Worm (Caenorhabditis elegans) whole organism, L4 larva: Measurements from ENCODE around the gene nars-2.

Source experiments
- F37D6.2 ChIP-seq: sonication (generic microtip); optimal IDR thresholded peaks from 2 replicates; lab custom pipeline; 2016; ENCODE audit warnings: mild to moderate bottlenecking, missing genetic modification characterization, missing compliant biosample characterization
- R02D3.7 ChIP-seq: fragments of 150-350 bp; sonication (generic microtip); optimal IDR thresholded peaks from 3 replicates; lab custom pipeline; 2014; ENCODE audit warnings: missing biosample characterization, missing genetic modification characterization
- T20F7.1 ChIP-seq: fragments of 200-800 bp; sonication (Bioruptor generic); optimal IDR thresholded peaks from 2 replicates; lab custom pipeline; 2018; ENCODE audit warnings: mild to moderate bottlenecking, missing genetic modification characterization, missing compliant biosample characterization
- T26A8.4 ChIP-seq: fragments of 200-800 bp; sonication (Bioruptor generic); IDR thresholded peaks from 2 replicates; pipeline ENCODE4 v1.3.6; 2022; ENCODE audit warnings: missing genetic modification characterization, missing compliant biosample characterization
- Y105C5A.15 ChIP-seq: fragments of 200-800 bp; sonication (Bioruptor generic); IDR thresholded peaks from 2 replicates; pipeline ENCODE4 v1.3.6; 2022; ENCODE audit warnings: missing genetic modification characterization, missing compliant biosample characterization
- Y5F2A.4 ChIP-seq: fragments of 200-800 bp; sonication (Bioruptor generic); optimal IDR thresholded peaks from 2 replicates; lab custom pipeline; 2018; ENCODE audit warnings: mild to moderate bottlenecking, missing genetic modification characterization, missing compliant biosample characterization
- ZK546.5 ChIP-seq, 2 experiments: sonication (generic microtip); optimal IDR thresholded peaks; 2 replicates each; lab custom pipeline; 2017; ENCODE audit warnings: missing biosample characterization in 2 of 2, missing genetic modification characterization in 2 of 2
- aha-1 ChIP-seq: fragments of 150-350 bp; peaks from one replicate; lab custom pipeline; 2014; ENCODE audit warnings: missing biosample characterization, missing genetic modification characterization
- aly-2 ChIP-seq: sonication (generic microtip); optimal IDR thresholded peaks from 2 replicates; lab custom pipeline; 2018; ENCODE audit warnings: missing biosample characterization, missing genetic modification characterization
- ceh-20 ChIP-seq: fragments of 200-800 bp; sonication (Bioruptor generic); IDR thresholded peaks from 2 replicates; pipeline ENCODE4 v1.3.6; 2022; ENCODE audit warnings: missing genetic modification reagents, missing genetic modification characterization, missing compliant biosample characterization
- ceh-28 ChIP-seq: fragments of 150-350 bp; optimal IDR thresholded peaks from 2 replicates; lab custom pipeline; 2014; ENCODE audit warnings: missing biosample characterization, missing genetic modification reagents, missing genetic modification characterization
- ceh-44 ChIP-seq: fragments of 200-800 bp; sonication (Bioruptor generic); IDR thresholded peaks from 2 replicates; pipeline ENCODE4 v1.3.6; 2022; ENCODE audit warnings: missing genetic modification reagents, missing genetic modification characterization, missing compliant biosample characterization
- ceh-82 ChIP-seq: sonication (generic microtip); optimal IDR thresholded peaks from 2 replicates; lab custom pipeline; 2017; ENCODE audit warnings: missing biosample characterization, missing genetic modification characterization
- ctbp-1 ChIP-seq: fragments of 200-800 bp; sonication (Bioruptor generic); IDR thresholded peaks from 2 replicates; pipeline ENCODE4 v1.3.6; 2022; ENCODE audit warnings: missing genetic modification reagents, missing genetic modification characterization, missing compliant biosample characterization
- daf-16 ChIP-seq, 3 experiments: sonication (generic microtip); optimal IDR thresholded peaks; 2 replicates each; lab custom pipeline; 2016 to 2017; ENCODE audit warnings: missing genetic modification characterization in 3 of 3, missing genetic modification reagents in 3 of 3, mild to moderate bottlenecking in 2 of 3, missing compliant biosample characterization in 2 of 3, missing biosample characterization in 1 of 3, moderate library complexity in 1 of 3
- dmd-6 ChIP-seq: fragments of 200-800 bp; sonication (Bioruptor generic); IDR thresholded peaks from 2 replicates; pipeline ENCODE4 v1.3.6; 2022; ENCODE audit warnings: missing genetic modification reagents, missing genetic modification characterization, missing compliant biosample characterization
- dmd-8 ChIP-seq: fragments of 200-800 bp; sonication (Bioruptor generic); IDR thresholded peaks from 2 replicates; pipeline ENCODE4 v1.3.6; 2022; ENCODE audit warnings: missing genetic modification characterization, missing compliant biosample characterization
- dpl-1 ChIP-seq: fragments of 150-350 bp; optimal IDR thresholded peaks from 2 replicates; lab custom pipeline; 2014; ENCODE audit warnings: missing biosample characterization, missing genetic modification reagents, missing genetic modification characterization
- egl-43 ChIP-seq: fragments of 200-800 bp; sonication (Bioruptor generic); IDR thresholded peaks from 2 replicates; pipeline ENCODE4 v1.3.6; 2022; ENCODE audit warnings: missing genetic modification reagents, missing genetic modification characterization, missing compliant biosample characterization
- gei-8 ChIP-seq: fragments of 200-800 bp; sonication (Bioruptor generic); optimal IDR thresholded peaks from 2 replicates; lab custom pipeline; 2018; ENCODE audit warnings: mild to moderate bottlenecking, missing genetic modification characterization, missing compliant biosample characterization
- hif-1 ChIP-seq, 2 experiments: sonication (generic microtip); optimal IDR thresholded peaks; 2 replicates each; lab custom pipeline; 2016 to 2017; ENCODE audit warnings: missing compliant biosample characterization in 2 of 2, missing genetic modification characterization in 2 of 2, missing genetic modification reagents in 2 of 2, missing genotype in 2 of 2, mild to moderate bottlenecking in 1 of 2
- hlh-11 ChIP-seq: fragments of 200-800 bp; sonication (Bioruptor generic); optimal IDR thresholded peaks from 2 replicates; lab custom pipeline; 2018; ENCODE audit warnings: mild to moderate bottlenecking, missing genetic modification characterization, missing compliant biosample characterization
- hlh-30 ChIP-seq: sonication (generic microtip); optimal IDR thresholded peaks from 2 replicates; lab custom pipeline; 2017; ENCODE audit warnings: antibody characterized with exemption, mild to moderate bottlenecking, missing genetic modification characterization, missing compliant biosample characterization; ENCODE audit not compliant: insufficient read depth
- hmg-1.1 ChIP-seq: fragments of 200-800 bp; sonication (Bioruptor generic); IDR thresholded peaks from 2 replicates; pipeline ENCODE4 v1.3.6; 2022; ENCODE audit warnings: missing genetic modification reagents, missing genetic modification characterization, missing compliant biosample characterization
- lin-29 ChIP-seq: fragments of 200-800 bp; sonication (Bioruptor generic); IDR thresholded peaks from 2 replicates; pipeline ENCODE4 v1.3.6; 2022; ENCODE audit warnings: missing genetic modification reagents, missing genetic modification characterization, missing compliant biosample characterization
- lin-38 ChIP-seq: fragments of 200-800 bp; sonication (Bioruptor generic); IDR thresholded peaks from 2 replicates; pipeline ENCODE4 v1.3.6; 2022; ENCODE audit warnings: missing genetic modification reagents, missing genetic modification characterization, missing compliant biosample characterization
- lin-39 ChIP-seq: fragments of 150-350 bp; optimal IDR thresholded peaks from 2 replicates; lab custom pipeline; 2014; ENCODE audit warnings: missing biosample characterization, missing genetic modification reagents, missing genetic modification characterization
- lir-3 ChIP-seq: sonication (generic microtip); optimal IDR thresholded peaks from 2 replicates; lab custom pipeline; 2016; ENCODE audit warnings: mild to moderate bottlenecking, missing genetic modification characterization, missing compliant biosample characterization
- lsy-2 ChIP-seq, 2 experiments: fragments of 150-350 bp in 1 of 2; sonication (generic microtip) in 1 of 2; optimal IDR thresholded peaks; 2 replicates each; lab custom pipeline; 2014 to 2017; ENCODE audit warnings: missing biosample characterization in 2 of 2, missing genetic modification characterization in 2 of 2
- mes-2 ChIP-seq: sonication (generic microtip); optimal IDR thresholded peaks from 2 replicates; lab custom pipeline; 2016; ENCODE audit warnings: missing genotype, mild to moderate bottlenecking, missing genetic modification characterization, missing compliant biosample characterization; ENCODE audit not compliant: poor library complexity, severe bottlenecking
- mxl-2 ChIP-seq: fragments of 200-800 bp; sonication (Bioruptor generic); conservative IDR thresholded peaks from 2 replicates; pipeline ENCODE4 v1.3.6; 2022; ENCODE audit warnings: missing genetic modification reagents, missing genetic modification characterization, missing compliant biosample characterization
- nhr-10 ChIP-seq: fragments of 150-350 bp; optimal IDR thresholded peaks from 2 replicates; lab custom pipeline; 2014; ENCODE audit warnings: missing biosample characterization, missing genetic modification characterization
- nhr-237 ChIP-seq: sonication (generic microtip); optimal IDR thresholded peaks from 2 replicates; lab custom pipeline; 2017; ENCODE audit warnings: missing biosample characterization, missing genetic modification characterization
- nhr-25 ChIP-seq: sonication (generic microtip); optimal IDR thresholded peaks from 2 replicates; lab custom pipeline; 2017; ENCODE audit warnings: missing genetic modification characterization, mild to moderate bottlenecking, missing compliant biosample characterization, antibody characterized with exemption, moderate library complexity, borderline replicate concordance; ENCODE audit not compliant: insufficient read depth
- nhr-28 ChIP-seq: fragments of 150-350 bp; optimal IDR thresholded peaks from 2 replicates; lab custom pipeline; 2014; ENCODE audit warnings: missing biosample characterization, missing genetic modification characterization
- nhr-6 ChIP-seq: fragments of 150-350 bp; optimal IDR thresholded peaks from 2 replicates; lab custom pipeline; 2014; ENCODE audit warnings: missing biosample characterization, missing genetic modification characterization
- nhr-77 ChIP-seq: fragments of 150-350 bp; optimal IDR thresholded peaks from 2 replicates; lab custom pipeline; 2014; ENCODE audit warnings: missing biosample characterization, missing genetic modification characterization
- pha-4 ChIP-seq, 2 experiments: fragments of 150-350 bp in 1 of 2; fragments of 200-800 bp in 1 of 2; sonication (Bioruptor generic) in 1 of 2; IDR thresholded peaks in 1 of 2; optimal IDR thresholded peaks in 1 of 2; 2 replicates each; pipeline versions ENCODE4 v1.3.6 to Lab custom; 2014 to 2022; ENCODE audit warnings: missing genetic modification characterization in 2 of 2, missing genetic modification reagents in 2 of 2, missing biosample characterization in 1 of 2, missing compliant biosample characterization in 1 of 2
- set-16 ChIP-seq: fragments of 200-800 bp; sonication (Bioruptor generic); IDR thresholded peaks from 2 replicates; pipeline ENCODE4 v1.3.6; 2022; ENCODE audit warnings: missing genetic modification reagents, missing genetic modification characterization, missing compliant biosample characterization
- tra-1 ChIP-seq: fragments of 200-800 bp; sonication (Bioruptor generic); IDR thresholded peaks from 2 replicates; pipeline ENCODE4 v1.3.6; 2022; ENCODE audit warnings: missing genetic modification reagents, missing genetic modification characterization, missing compliant biosample characterization
- unc-39 ChIP-seq: sonication (generic microtip); optimal IDR thresholded peaks from 2 replicates; lab custom pipeline; 2017; ENCODE audit warnings: missing biosample characterization, missing genetic modification characterization
- zfp-2 ChIP-seq: sonication (generic microtip); optimal IDR thresholded peaks from 2 replicates; lab custom pipeline; 2016; ENCODE audit warnings: mild to moderate bottlenecking, missing genetic modification characterization, missing compliant biosample characterization
- zip-2 ChIP-seq: fragments of 150-350 bp; optimal IDR thresholded peaks from 2 replicates; lab custom pipeline; 2014; ENCODE audit warnings: missing biosample characterization, missing genetic modification characterization
- ztf-7 ChIP-seq: fragments of 150-350 bp; optimal IDR thresholded peaks from 2 replicates; lab custom pipeline; 2014; ENCODE audit warnings: missing biosample characterization, missing genetic modification characterization

Gene nars-2

ce11 chrIII:11470311-11470858 is 30.2 kb downstream of the nars-2 start, which contains the start of gene bed-2:
Gene bed-2 (minus strand): TSS chrIII:11470808.
- TF ChIP-seq nhr-237 (no peak), aha-1 (tag; lab: Kevin White, UChicago) (peak; percentile 61)
- TF ChIP-seq, all 104 proteins: peak for 1

ce11 chrIII:11467631-11468481 is 32.7 kb downstream of the nars-2 start:
- TF ChIP-seq dpl-1: no peak
- no peak for TF ChIP-seq unc-39 (tag; lab: Kevin White, UChicago)
- no peak for TF ChIP-seq lir-3
- TF ChIP-seq nhr-28: peak; percentile 9
- 0 out of 2 replicates have a peak, but pooled peaks have one; percentile 26 for TF ChIP-seq ctbp-1 (GFP tag; lab: Robert Waterston, UW)
- peak; percentile 61 for TF ChIP-seq nhr-25 (tag; lab: Kevin White, UChicago)
- TF ChIP-seq hmg-1.1 (GFP tag; lab: Robert Waterston, UW): peak; percentile 62
- no peak for TF ChIP-seq ceh-28 (tag; lab: Kevin White, UChicago)
- 0 out of 2 replicates have a peak, but pooled peaks have one; percentile 22 for TF ChIP-seq tra-1 (GFP tag; lab: Robert Waterston, UW)
- 0 out of 2 replicates have a peak, but pooled peaks have one; percentile 12 for TF ChIP-seq ceh-44 (GFP tag; lab: Robert Waterston, UW)
- TF ChIP-seq aly-2: no peak
- no peak for TF ChIP-seq nhr-10 (tag; lab: Kevin White, UChicago)
- no peak for TF ChIP-seq T26A8.4 (GFP tag; lab: Robert Waterston, UW)
- no peak for TF ChIP-seq Y105C5A.15
- TF ChIP-seq Y5F2A.4 (GFP tag; lab: Kevin White, UChicago): no peak
- TF ChIP-seq dmd-8: no peak
- TF ChIP-seq aha-1 (tag; lab: Kevin White, UChicago): peak; percentile 80
- no peak for TF ChIP-seq ZK546.5 (tag; optimal IDR thresholded peaks at IDR 0.05; lab: Kevin White, UChicago)
- no peak for TF ChIP-seq T20F7.1 (GFP tag; lab: Kevin White, UChicago)
- peak; percentile 26 for TF ChIP-seq lin-38
- TF ChIP-seq pha-4 (GFP tag; IDR thresholded peaks at IDR 0.05; lab: Robert Waterston, UW): peak; percentile 87; the same call in 1 of the 2 replicates
- no peak for TF ChIP-seq pha-4 (tag; optimal IDR thresholded peaks at IDR 0.05; lab: Kevin White, UChicago)
- no peak for TF ChIP-seq nhr-77 (tag; lab: Kevin White, UChicago)
- peak; percentile 27 for TF ChIP-seq mes-2 (tag; lab: Kevin White, UChicago)
- TF ChIP-seq nhr-237: no peak
- TF ChIP-seq mxl-2 (GFP tag; lab: Robert Waterston, UW): no peak
- no peak for TF ChIP-seq egl-43 (GFP tag; lab: Robert Waterston, UW)
- TF ChIP-seq ceh-20 (GFP tag; lab: Robert Waterston, UW): no peak
- TF ChIP-seq lin-39: no peak
- no peak for TF ChIP-seq ztf-7
- TF ChIP-seq set-16 (GFP tag; lab: Robert Waterston, UW): peak; percentile 98
- TF ChIP-seq lsy-2 (tag; optimal IDR thresholded peaks at IDR 0.05; lab: Kevin White, UChicago): peak in 1 of 2 experiments; percentile 7
- TF ChIP-seq nhr-6 (tag; lab: Kevin White, UChicago): no peak
- no peak for TF ChIP-seq F37D6.2 (tag; lab: Kevin White, UChicago)
- TF ChIP-seq lin-29 (GFP tag; lab: Robert Waterston, UW): no peak
- TF ChIP-seq hlh-30 (tag; lab: Kevin White, UChicago): peak; percentile 51
- no peak for TF ChIP-seq R02D3.7 (tag; lab: Kevin White, UChicago)
- TF ChIP-seq hif-1 (tag; optimal IDR thresholded peaks at IDR 0.05; lab: Kevin White, UChicago): no peak
- no peak for TF ChIP-seq zip-2 (tag; lab: Kevin White, UChicago)
- TF ChIP-seq dmd-6 (GFP tag; lab: Robert Waterston, UW): 0 out of 2 replicates have a peak, but pooled peaks have one; percentile 13
- TF ChIP-seq hlh-11 (tag; lab: Kevin White, UChicago): peak; percentile 9
- no peak for TF ChIP-seq daf-16 (GFP tag; optimal IDR thresholded peaks at IDR 0.05; lab: Kevin White, UChicago)
- TF ChIP-seq daf-16 (tag; optimal IDR thresholded peaks at IDR 0.05; lab: Kevin White, UChicago): no peak
- TF ChIP-seq gei-8: no peak
- no peak for TF ChIP-seq zfp-2 (tag; lab: Kevin White, UChicago)
- no peak for TF ChIP-seq ceh-82 (tag; lab: Kevin White, UChicago)
